Fruit fly (Drosophila melanogaster): ENCODE measurements around the gene CG4408.

The CG4408 gene

DNA sequence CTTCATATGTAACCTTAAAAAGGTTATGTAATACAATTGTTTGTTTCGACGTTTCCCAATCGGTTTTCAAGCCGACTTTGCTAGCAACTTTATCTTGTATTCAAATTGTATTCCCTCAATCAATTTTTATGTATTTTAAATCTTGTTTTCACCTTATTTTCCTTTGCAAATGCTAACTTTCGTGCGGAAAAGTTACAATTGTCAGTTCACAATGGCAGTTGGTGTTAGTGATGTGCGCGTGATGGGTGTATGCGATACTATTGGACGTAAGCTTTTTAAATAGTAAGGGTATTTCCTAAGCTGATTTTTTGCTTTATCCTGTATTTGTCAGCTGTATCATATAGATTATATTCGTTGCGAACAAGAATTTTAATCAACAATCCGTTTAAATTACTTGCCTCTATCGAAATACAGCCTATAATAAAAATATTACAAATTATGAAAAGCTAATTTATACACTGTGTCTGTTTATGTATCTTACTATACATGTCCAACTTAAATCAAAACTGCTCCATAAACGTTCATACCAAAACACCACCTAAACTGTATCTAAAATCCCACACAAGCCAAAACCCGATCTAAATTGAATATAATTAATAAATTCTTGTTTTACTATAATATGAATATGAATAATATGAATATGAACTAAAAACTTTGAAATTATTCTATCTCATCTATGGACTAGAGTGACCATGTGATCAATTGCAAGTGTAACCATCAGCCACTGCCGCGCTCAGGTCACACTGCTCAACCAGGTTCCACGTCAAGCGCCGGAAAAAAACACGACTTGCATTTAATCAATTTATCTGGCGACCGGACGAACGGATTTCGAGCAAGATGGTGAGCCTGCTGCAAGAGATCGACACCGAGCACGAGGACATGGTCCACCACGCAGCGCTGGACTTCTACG, 7.3 kb downstream of the CG4408 start, which contains the start of the genes ATPsynCF6 and Sec13 (continued):
- TF ChIP-seq Ptx1 (GFP tag; IDR thresholded peaks at IDR 0.05) (peak; percentile 66), sens (GFP tag) (peak; percentile 92), CoRest (tag; optimal IDR thresholded peaks at IDR 0.05) (peak; percentile 56), row (GFP tag; IDR thresholded peaks at IDR 0.05) (peak; percentile 86), pros (GFP tag; optimal IDR thresholded peaks at IDR 0.05) (no peak), CG15514 (GFP tag; optimal IDR thresholded peaks at IDR 0.05) (peak; percentile 53), Dp (GFP tag; optimal IDR thresholded peaks at IDR 0.05) (no peak), CG8281 (tag; optimal IDR thresholded peaks at IDR 0.05) (peak; percentile 9), CG4404 (GFP tag; IDR thresholded peaks at IDR 0.05) (0 out of 2 replicates have a peak, but pooled peaks have one; percentile 11), en (GFP tag; optimal IDR thresholded peaks at IDR 0.05) (no peak), toy (GFP tag; IDR thresholded peaks at IDR 0.05) (0 out of 2 replicates have a peak, but pooled peaks have one; percentile 10), CG5245 (GFP tag; optimal IDR thresholded peaks at IDR 0.05) (no peak), Hmr (GFP tag; optimal IDR thresholded peaks at IDR 0.05) (peak; percentile 64), CG10979 (tag; optimal IDR thresholded peaks at IDR 0.05) (peak; percentile 46), CG8359 (GFP tag; optimal IDR thresholded peaks at IDR 0.05; ENCODE audit: borderline replicate concordance) (no peak), Ssrp (tag; optimal IDR thresholded peaks at IDR 0.05) (peak; percentile 38), nom (GFP tag; optimal IDR thresholded peaks at IDR 0.05) (no peak), esg (GFP tag; conservative IDR thresholded peaks at IDR 0.05) (peak; percentile 62; the same call in 1 of the 2 replicates), luna (GFP tag; optimal IDR thresholded peaks at IDR 0.05) (no peak), salm (tag; optimal IDR thresholded peaks at IDR 0.05) (no peak), CG12071 (GFP tag; optimal IDR thresholded peaks at IDR 0.05) (no peak), hth (optimal IDR thresholded peaks at IDR 0.05) (no peak), BEAF-32 (GFP tag; optimal IDR thresholded peaks at IDR 0.05) (peak; percentile 87), CG11085 (GFP tag; IDR thresholded peaks at IDR 0.05) (peak; percentile 47; the same call in 1 of the 2 replicates), ranshi (GFP tag; IDR thresholded peaks at IDR 0.05) (no peak; the same call in 1 of the 2 replicates), Side (GFP tag; optimal IDR thresholded peaks at IDR 0.05) (peak; percentile 21), gcm2 (GFP tag; optimal IDR thresholded peaks at IDR 0.05) (no peak), HmgZ (tag; optimal IDR thresholded peaks at IDR 0.05) (no peak)

DNA sequence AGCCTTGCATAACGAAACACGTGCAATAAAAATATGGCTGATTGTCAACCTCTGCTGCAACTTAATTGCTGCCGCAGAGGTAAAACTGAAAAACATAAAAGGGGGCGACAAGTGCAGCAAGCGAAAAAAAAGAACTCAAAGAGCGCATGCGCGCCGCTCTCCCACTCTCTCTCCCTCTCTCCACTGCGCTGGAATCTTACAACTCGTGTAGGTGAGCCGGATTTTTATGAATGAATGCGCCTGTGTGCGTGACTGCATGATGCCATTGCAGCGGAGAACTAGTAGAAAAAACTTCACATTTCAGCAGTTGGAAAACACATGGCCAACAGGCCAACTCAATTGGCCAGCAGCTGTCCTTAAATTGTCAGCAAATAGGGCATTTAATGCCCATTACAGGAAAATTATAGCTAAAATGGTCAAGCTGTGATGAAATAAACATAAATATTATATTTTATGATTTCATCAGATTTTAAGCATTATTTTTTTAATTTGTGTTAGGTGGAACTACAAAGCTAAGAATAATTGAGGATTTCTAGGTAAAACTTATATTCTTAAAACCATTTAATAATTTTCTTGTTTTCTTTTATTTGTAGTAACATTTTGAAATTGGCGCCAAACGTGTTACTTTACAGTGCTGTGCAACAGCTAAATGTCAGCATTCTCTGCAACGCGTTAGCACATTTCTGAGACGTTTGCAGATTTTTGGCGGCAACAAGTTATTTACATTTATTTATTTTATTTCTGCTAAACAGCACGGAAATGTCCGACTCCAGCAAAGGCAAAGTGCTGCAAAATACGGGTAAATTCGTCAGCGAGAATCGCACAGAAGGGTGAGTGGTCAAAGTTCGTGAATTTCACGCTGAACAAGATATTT, 15.7 kb downstream of the CG4408 start, which contains the start of gene PolE1:
PolE1 (plus strand) TSS at position 697 of the 874 bp plus-strand sequence.
- no peak for TF ChIP-seq CG9727 (GFP tag; optimal IDR thresholded peaks at IDR 0.05)
- TF ChIP-seq CG13287 (GFP tag; IDR thresholded peaks at IDR 0.05; ENCODE audit: partially characterized antibody) = peak; percentile 29; the same call in 1 of the 2 replicates
- peak; percentile 24 for TF ChIP-seq Fer1 (GFP tag; optimal IDR thresholded peaks at IDR 0.05)
- TF ChIP-seq CoRest (tag; optimal IDR thresholded peaks at IDR 0.05) = peak; percentile 42
- TF ChIP-seq CG4282 (GFP tag; optimal IDR thresholded peaks at IDR 0.05) = no peak
- no peak for TF ChIP-seq CG3407 (GFP tag; optimal IDR thresholded peaks at IDR 0.05)
- TF ChIP-seq vvl (GFP tag; IDR thresholded peaks at IDR 0.05) = peak; percentile 37; the same call in 1 of the 2 replicates
- peak; percentile 15 for TF ChIP-seq caup (GFP tag; optimal IDR thresholded peaks at IDR 0.05; ENCODE audit: severe bottlenecking)
- peak; percentile 99 for TF ChIP-seq E2f2 (GFP tag; IDR thresholded peaks at IDR 0.05)
- peak; percentile 35 for TF ChIP-seq CG2712 (tag; optimal IDR thresholded peaks at IDR 0.05)
- TF ChIP-seq scrt (GFP tag; optimal IDR thresholded peaks at IDR 0.05) = peak; percentile 94
- peak; percentile 33; the same call in 1 of the 3 replicates for TF ChIP-seq HLH4C (GFP tag; IDR thresholded peaks at IDR 0.05; ENCODE audit: partially characterized antibody)
- no peak for TF ChIP-seq ERR (GFP tag; optimal IDR thresholded peaks at IDR 0.05)
- peak; percentile 48; the same call in 1 of the 3 replicates for TF ChIP-seq Opbp (GFP tag; IDR thresholded peaks at IDR 0.05; ENCODE audit: partially characterized antibody)
- no peak for TF ChIP-seq psq (GFP tag; optimal IDR thresholded peaks at IDR 0.05)
- TF ChIP-seq ase (GFP tag; IDR thresholded peaks at IDR 0.05) = no peak
- TF ChIP-seq ken (GFP tag; IDR thresholded peaks at IDR 0.05) = peak; percentile 31; the same call in 1 of the 3 replicates
- peak; percentile 32 for TF ChIP-seq Lhr (GFP tag; optimal IDR thresholded peaks at IDR 0.05)
- TF ChIP-seq bcd (GFP tag; optimal IDR thresholded peaks at IDR 0.05) = no peak
- TF ChIP-seq Dp (GFP tag; optimal IDR thresholded peaks at IDR 0.05) = peak; percentile 99

Measured in whole organism, embryonic.